Fruit fly (Drosophila melanogaster): ENCODE data around the gene baz.

Gene baz

dm6 chrX:17225972-17226680, 66.3 kb downstream of the baz start:
- TF ChIP-seq Myc (optimal IDR thresholded peaks at IDR 0.05) (no peak), h (optimal IDR thresholded peaks at IDR 0.05) (no peak), insv (optimal IDR thresholded peaks at IDR 0.05) (no peak), psq (optimal IDR thresholded peaks at IDR 0.05) (no peak), ttk (optimal IDR thresholded peaks at IDR 0.05) (no peak), Sin3A (optimal IDR thresholded peaks at IDR 0.05) (no peak)

dm6 chrX:17226681-17227019, 66.8 kb downstream of the baz start, which contains the start of gene CG10598:
TSS of gene CG10598 (minus strand) at chrX:17226867.
- no peak for TF ChIP-seq ttk (optimal IDR thresholded peaks at IDR 0.05)
- TF ChIP-seq insv (optimal IDR thresholded peaks at IDR 0.05) = no peak
- no peak for TF ChIP-seq h (optimal IDR thresholded peaks at IDR 0.05)
- TF ChIP-seq Myc (optimal IDR thresholded peaks at IDR 0.05) = no peak
- no peak for TF ChIP-seq Sin3A (optimal IDR thresholded peaks at IDR 0.05)

dm6 chrX:17227462-17227861, 67.7 kb downstream of the baz start:
- TF ChIP-seq ttk (optimal IDR thresholded peaks at IDR 0.05) (no peak), psq (optimal IDR thresholded peaks at IDR 0.05) (no peak)

- TF ChIP-seq Sin3A (optimal IDR thresholded peaks at IDR 0.05) = no peak
- no peak for TF ChIP-seq h (optimal IDR thresholded peaks at IDR 0.05)
- TF ChIP-seq psq (optimal IDR thresholded peaks at IDR 0.05) = no peak
- TF ChIP-seq insv (optimal IDR thresholded peaks at IDR 0.05) = no peak
- no peak for TF ChIP-seq ttk (optimal IDR thresholded peaks at IDR 0.05)
- no peak for TF ChIP-seq Myc (optimal IDR thresholded peaks at IDR 0.05)
These were observed 69.8 kb downstream of the baz start for dm6 chrX:17229475-17230169.

- TF ChIP-seq h (optimal IDR thresholded peaks at IDR 0.05) (no peak), Myc (optimal IDR thresholded peaks at IDR 0.05) (no peak), ttk (optimal IDR thresholded peaks at IDR 0.05) (no peak), Sin3A (optimal IDR thresholded peaks at IDR 0.05) (no peak), psq (optimal IDR thresholded peaks at IDR 0.05) (no peak), insv (optimal IDR thresholded peaks at IDR 0.05) (no peak)
These were observed 71.1 kb downstream of the baz start, which contains the start of gene CG10597 for dm6 chrX:17230944-17231343. TSS of gene CG10597 (minus strand) at chrX:17231044.

dm6 chrX:17232642-17233041, 72.8 kb downstream of the baz start, which contains the start of gene f:
TSS of gene f (plus strand) at chrX:17232942.
- no peak for TF ChIP-seq Myc (optimal IDR thresholded peaks at IDR 0.05)
- no peak for TF ChIP-seq psq (optimal IDR thresholded peaks at IDR 0.05)
- no peak for TF ChIP-seq ttk (optimal IDR thresholded peaks at IDR 0.05)
- TF ChIP-seq Sin3A (optimal IDR thresholded peaks at IDR 0.05) = no peak
- no peak for TF ChIP-seq h (optimal IDR thresholded peaks at IDR 0.05)
- no peak for TF ChIP-seq insv (optimal IDR thresholded peaks at IDR 0.05)

dm6 chrX:17236468-17236867, 76.7 kb downstream of the baz start:
- TF ChIP-seq Sin3A (optimal IDR thresholded peaks at IDR 0.05) (no peak), Myc (optimal IDR thresholded peaks at IDR 0.05) (no peak)

dm6 chrX:17237421-17237820, 77.6 kb downstream of the baz start:
- TF ChIP-seq ttk (optimal IDR thresholded peaks at IDR 0.05) (no peak), insv (optimal IDR thresholded peaks at IDR 0.05) (no peak), Myc (optimal IDR thresholded peaks at IDR 0.05) (no peak), Sin3A (optimal IDR thresholded peaks at IDR 0.05) (no peak), h (optimal IDR thresholded peaks at IDR 0.05) (no peak), psq (optimal IDR thresholded peaks at IDR 0.05) (no peak)

dm6 chrX:17244854-17245253, 85.0 kb downstream of the baz start, which contains the start of gene CG8915:
TSS of gene CG8915 (minus strand) at chrX:17245001.
- TF ChIP-seq ttk (optimal IDR thresholded peaks at IDR 0.05) = no peak

dm6 chrX:17246916-17247315, 87.1 kb downstream of the baz start, which contains the start of gene CG42854:
TSS of gene CG42854 (minus strand) at chrX:17247016.
- TF ChIP-seq psq (optimal IDR thresholded peaks at IDR 0.05) = no peak
- TF ChIP-seq ttk (optimal IDR thresholded peaks at IDR 0.05) = no peak
- TF ChIP-seq insv (optimal IDR thresholded peaks at IDR 0.05) = no peak
- no peak for TF ChIP-seq Sin3A (optimal IDR thresholded peaks at IDR 0.05)
- TF ChIP-seq h (optimal IDR thresholded peaks at IDR 0.05) = no peak
- TF ChIP-seq Myc (optimal IDR thresholded peaks at IDR 0.05) = no peak

dm6 chrX:17249326-17249725, 89.5 kb downstream of the baz start, which contains the start of gene CG8675:
TSS of gene CG8675 (minus strand) at chrX:17249502.
- TF ChIP-seq Myc (optimal IDR thresholded peaks at IDR 0.05) = no peak
- no peak for TF ChIP-seq ttk (optimal IDR thresholded peaks at IDR 0.05)
- TF ChIP-seq h (optimal IDR thresholded peaks at IDR 0.05) = no peak
- TF ChIP-seq insv (optimal IDR thresholded peaks at IDR 0.05) = no peak
- TF ChIP-seq Sin3A (optimal IDR thresholded peaks at IDR 0.05) = no peak
- no peak for TF ChIP-seq psq (optimal IDR thresholded peaks at IDR 0.05)

Data from Kc167 (cell line).